Fruit fly (Drosophila melanogaster) whole organism, prepupa: ENCODE measurements around the gene Golgin104.

Source experiments
- Blimp-1 ChIP-seq: fragments of 200-800 bp; sonication (Bioruptor generic); optimal IDR thresholded peaks from 3 replicates; lab custom pipeline; 2017; ENCODE audit warnings: missing biosample characterization, missing genetic modification characterization, mild to moderate bottlenecking, moderate library complexity, missing genetic modification reagents
- CG10669 ChIP-seq: fragments of 200-800 bp; sonication (Bioruptor generic); optimal IDR thresholded peaks from 3 replicates; lab custom pipeline; 2018; ENCODE audit warnings: missing biosample characterization, mild to moderate bottlenecking, missing genetic modification characterization, moderate library complexity
- CG1621 ChIP-seq: fragments of 200-800 bp; sonication (Bioruptor generic); optimal IDR thresholded peaks from 3 replicates; lab custom pipeline; 2018; ENCODE audit warnings: missing biosample characterization, mild to moderate bottlenecking, missing genetic modification characterization
- CG6792 ChIP-seq: fragments of 200-800 bp; sonication (Bioruptor generic); optimal IDR thresholded peaks from 3 replicates; lab custom pipeline; 2016; ENCODE audit warnings: missing biosample characterization, missing genetic modification characterization
- CG6808 ChIP-seq: fragments of 200-800 bp; sonication (Bioruptor generic); optimal IDR thresholded peaks from 3 replicates; lab custom pipeline; 2017; ENCODE audit warnings: missing biosample characterization, missing genetic modification characterization, mild to moderate bottlenecking, moderate library complexity, missing genetic modification reagents
- CG6854 ChIP-seq: fragments of 200-800 bp; sonication (Bioruptor generic); optimal IDR thresholded peaks from 2 replicates; lab custom pipeline; 2017; ENCODE audit warnings: missing biosample characterization, mild to moderate bottlenecking, missing genetic modification characterization
- CG8119 ChIP-seq: fragments of 200-800 bp; sonication (Bioruptor generic); IDR thresholded peaks from 3 replicates; pipeline ENCODE4 v1.3.6; 2022; ENCODE audit warnings: missing biosample characterization, missing genetic modification characterization
- CG8319 ChIP-seq: fragments of 200-800 bp; sonication (Bioruptor generic); optimal IDR thresholded peaks from 3 replicates; lab custom pipeline; 2016; ENCODE audit warnings: missing biosample characterization, missing genetic modification characterization
- Eip75B ChIP-seq: fragments of 200-800 bp; sonication (Bioruptor generic); optimal IDR thresholded peaks from 3 replicates; lab custom pipeline; 2016; ENCODE audit warnings: missing biosample characterization, missing genetic modification characterization
- Eip78C ChIP-seq: fragments of 200-800 bp; sonication (Bioruptor generic); peaks from one replicate; lab custom pipeline; 2016; ENCODE audit warnings: missing biosample characterization, missing genetic modification characterization
- Ets96B ChIP-seq: fragments of 200-800 bp; optimal IDR thresholded peaks from 2 replicates; lab custom pipeline; 2019; ENCODE audit warnings: missing biosample characterization, mild to moderate bottlenecking, missing genetic modification characterization, moderate library complexity
- Hr4 ChIP-seq: fragments of 200-800 bp; sonication (Bioruptor generic); optimal IDR thresholded peaks from 3 replicates; lab custom pipeline; 2016; ENCODE audit warnings: missing biosample characterization, missing genetic modification characterization
- OdsH ChIP-seq: fragments of 200-800 bp; sonication (Bioruptor generic); optimal IDR thresholded peaks from 3 replicates; lab custom pipeline; 2016; ENCODE audit warnings: missing biosample characterization, missing genetic modification characterization
- Smox ChIP-seq: fragments of 200-800 bp; sonication (Bioruptor generic); optimal IDR thresholded peaks from 3 replicates; lab custom pipeline; 2016; ENCODE audit warnings: missing biosample characterization, missing genetic modification characterization
- achi ChIP-seq: fragments of 200-800 bp; sonication (Bioruptor generic); optimal IDR thresholded peaks from 3 replicates; lab custom pipeline; 2016; ENCODE audit warnings: missing biosample characterization, missing genetic modification characterization
- cyc ChIP-seq: fragments of 200-800 bp; sonication (Bioruptor generic); optimal IDR thresholded peaks from 3 replicates; lab custom pipeline; 2016; ENCODE audit warnings: missing biosample characterization, missing genetic modification characterization
- dac ChIP-seq: fragments of 200-800 bp; sonication (Bioruptor generic); optimal IDR thresholded peaks from 2 replicates; lab custom pipeline; 2017; ENCODE audit warnings: missing biosample characterization, mild to moderate bottlenecking, missing genetic modification characterization
- eg ChIP-seq: fragments of 200-800 bp; sonication (Bioruptor generic); IDR thresholded peaks from 3 replicates; pipeline ENCODE4 v1.3.6; 2022; ENCODE audit warnings: missing biosample characterization, missing genetic modification characterization
- esn ChIP-seq: fragments of 200-800 bp; sonication (Bioruptor generic); optimal IDR thresholded peaks from 2 replicates; lab custom pipeline; 2016; ENCODE audit warnings: missing biosample characterization, mild to moderate bottlenecking, missing genetic modification characterization, moderate library complexity
- fd85E ChIP-seq: fragments of 200-800 bp; sonication (Bioruptor generic); optimal IDR thresholded peaks from 3 replicates; lab custom pipeline; 2016; ENCODE audit warnings: missing biosample characterization, missing genetic modification characterization
- fkh ChIP-seq: fragments of 200-800 bp; sonication (Bioruptor generic); optimal IDR thresholded peaks from 3 replicates; lab custom pipeline; 2017; ENCODE audit warnings: missing biosample characterization, mild to moderate bottlenecking, missing genetic modification characterization, moderate library complexity
- lz ChIP-seq: fragments of 200-800 bp; sonication (Bioruptor generic); optimal IDR thresholded peaks from 3 replicates; lab custom pipeline; 2016; ENCODE audit warnings: missing biosample characterization, missing genetic modification characterization
- net ChIP-seq: fragments of 200-800 bp; sonication (Bioruptor generic); optimal IDR thresholded peaks from 3 replicates; lab custom pipeline; 2016; ENCODE audit warnings: missing biosample characterization, missing genetic modification characterization
- svp ChIP-seq: fragments of 200-800 bp; sonication (Bioruptor generic); peaks from one replicate; lab custom pipeline; 2016; ENCODE audit warnings: missing biosample characterization, missing genetic modification characterization
- vri ChIP-seq: fragments of 200-800 bp; sonication (Bioruptor generic); optimal IDR thresholded peaks from 3 replicates; lab custom pipeline; 2016; ENCODE audit warnings: missing biosample characterization, mild to moderate bottlenecking, missing genetic modification characterization

Gene Golgin104

dm6 chr3L:16308380-16308779 is 43.4 kb downstream of the Golgin104 start, which contains the start of gene CG13042:
Gene CG13042 (minus strand): TSS chr3L:16308480.
- TF ChIP-seq dac (no peak), fkh (no peak), Eip78C (GFP tag; lab: Kevin White, UChicago) (no peak), Eip75B (GFP tag; lab: Kevin White, UChicago) (no peak), CG10669 (GFP tag; lab: Kevin White, UChicago) (no peak), CG1621 (tag; lab: Kevin White, UChicago) (no peak), cyc (no peak), Smox (GFP tag; lab: Kevin White, UChicago) (no peak), Hr4 (no peak), achi (GFP tag; lab: Kevin White, UChicago) (no peak), lz (GFP tag; lab: Kevin White, UChicago) (no peak)

dm6 chr3L:16305820-16306650 is 45.7 kb downstream of the Golgin104 start, which contains the start of the genes CG13043 and CG13063:
Gene CG13043 (minus strand): TSS chr3L:16305870.
Gene CG13063 (plus strand): TSS chr3L:16306600.
- TF ChIP-seq OdsH (GFP tag; lab: Kevin White, UChicago) (no peak), vri (GFP tag; lab: Kevin White, UChicago) (no peak), svp (peak; percentile 30), dac (no peak), CG8319 (GFP tag; lab: Kevin White, UChicago) (no peak), net (GFP tag; lab: Kevin White, UChicago) (no peak)

- TF ChIP-seq CG6808 (GFP tag; lab: Kevin White, UChicago), result no peak
- TF ChIP-seq, all 60 proteins: peak for 0
These were observed 47.8 kb downstream of the Golgin104 start, which contains the start of gene CG43249 for dm6 chr3L:16303982-16304381. Gene CG43249 (plus strand): TSS chr3L:16304282.

- peak; percentile 41 for TF ChIP-seq Blimp-1 (GFP tag; lab: Kevin White, UChicago)
- TF ChIP-seq CG6792 (GFP tag; lab: Kevin White, UChicago), result no peak
- TF ChIP-seq esn (GFP tag; lab: Kevin White, UChicago), result no peak
- TF ChIP-seq CG8119 (GFP tag; lab: Robert Waterston, UW), result no peak
- no peak for TF ChIP-seq CG6854
- TF ChIP-seq eg, result no peak
- TF ChIP-seq, all 60 proteins: peak for 1
These were observed 48.7 kb downstream of the Golgin104 start, which contains the start of gene CG13044 for dm6 chr3L:16303078-16303477. Gene CG13044 (minus strand): TSS chr3L:16303178.

DNA sequence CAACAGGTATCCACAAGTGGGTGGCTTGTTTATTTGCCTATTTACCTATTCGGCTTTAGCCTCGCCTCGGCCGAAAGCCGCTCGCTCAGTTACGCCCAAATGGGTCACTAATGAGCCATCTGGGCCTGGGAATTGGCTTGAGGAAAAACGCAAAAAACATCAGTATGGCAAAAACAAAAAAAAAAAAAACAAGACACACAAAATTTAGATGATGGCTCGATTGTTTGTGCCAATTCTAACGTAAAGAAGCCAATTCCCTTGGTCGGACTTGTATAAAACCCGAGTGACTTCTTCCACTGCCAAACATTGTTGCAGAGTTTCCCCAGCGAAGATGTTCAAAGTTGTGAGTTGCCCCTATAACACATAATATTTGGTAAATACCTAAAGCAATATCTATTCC is 50.6 kb downstream of the Golgin104 start, which contains the start of gene CG4982:
CG4982 (plus strand) TSS at position 301 of the 400 bp plus-strand sequence.
- TF ChIP-seq Smox (GFP tag; lab: Kevin White, UChicago) (no peak), fd85E (GFP tag; lab: Kevin White, UChicago) (no peak), Ets96B (no peak)
